Worm (Caenorhabditis elegans) whole organism, young adult: ENCODE results near the gene ubh-2.

Experiments
- F10E7.11 ChIP-seq: sonication (generic microtip); optimal IDR thresholded peaks from 2 replicates; lab custom pipeline; 2017; ENCODE audit warnings: mild to moderate bottlenecking, missing genetic modification characterization, moderate library complexity, missing compliant biosample characterization
- ama-1 ChIP-seq, 3 experiments: fragments of 150-350 bp in 1 of 3; sonication (generic microtip) in 2 of 3; optimal IDR thresholded peaks; 2 replicates each; lab custom pipeline; 2014 to 2018; ENCODE audit warnings: missing biosample characterization in 2 of 3, missing genetic modification characterization in 2 of 3, missing genetic modification reagents in 2 of 3
- ceh-79 ChIP-seq: sonication (generic microtip); optimal IDR thresholded peaks from 2 replicates; lab custom pipeline; 2017; ENCODE audit warnings: mild to moderate bottlenecking, missing genetic modification characterization, missing compliant biosample characterization
- hlh-26 ChIP-seq: fragments of 200-800 bp; sonication (Bioruptor generic); conservative IDR thresholded peaks from 2 replicates; pipeline ENCODE4 v1.3.6; 2022; ENCODE audit warnings: missing genetic modification reagents, missing genetic modification characterization, missing compliant biosample characterization
- mel-28 ChIP-seq: sonication (generic microtip); optimal IDR thresholded peaks from 2 replicates; lab custom pipeline; 2016; ENCODE audit warnings: borderline replicate concordance, mild to moderate bottlenecking, missing genetic modification characterization, missing compliant biosample characterization
- mxl-1 ChIP-seq: sonication (generic microtip); optimal IDR thresholded peaks from 2 replicates; lab custom pipeline; 2016; ENCODE audit warnings: missing genetic modification characterization, missing compliant biosample characterization
- nfya-2 ChIP-seq: fragments of 200-800 bp; sonication (Bioruptor generic); IDR thresholded peaks from 2 replicates; pipeline ENCODE4 v1.3.6; 2022; ENCODE audit warnings: missing genetic modification reagents, missing genetic modification characterization, missing compliant biosample characterization
- nhr-90 ChIP-seq: sonication (generic microtip); optimal IDR thresholded peaks from 2 replicates; lab custom pipeline; 2016; ENCODE audit warnings: missing genotype, mild to moderate bottlenecking, missing genetic modification characterization, missing compliant biosample characterization
- pha-4 ChIP-seq: fragments of 150-350 bp; sonication (generic microtip); optimal IDR thresholded peaks from 2 replicates; lab custom pipeline; 2014; ENCODE audit warnings: missing biosample characterization, missing genetic modification reagents, missing genetic modification characterization
- snpc-4 ChIP-seq, 5 experiments: fragments of 150-350 bp in 1 of 5; sonication (generic microtip) in 4 of 5; optimal IDR thresholded peaks; 2 replicates each; lab custom pipeline; 2014 to 2018; ENCODE audit warnings: missing genetic modification characterization in 5 of 5, missing biosample characterization in 3 of 5, antibody characterized with exemption in 2 of 5, mild to moderate bottlenecking in 2 of 5, missing compliant biosample characterization in 2 of 5, missing genotype in 2 of 5, moderate library complexity in 2 of 5, missing genetic modification reagents in 1 of 5
- xnd-1 ChIP-seq: sonication (generic microtip); optimal IDR thresholded peaks from 2 replicates; lab custom pipeline; 2016; ENCODE audit warnings: missing genotype, missing genetic modification reagents, missing genetic modification characterization, missing compliant biosample characterization

DNA sequence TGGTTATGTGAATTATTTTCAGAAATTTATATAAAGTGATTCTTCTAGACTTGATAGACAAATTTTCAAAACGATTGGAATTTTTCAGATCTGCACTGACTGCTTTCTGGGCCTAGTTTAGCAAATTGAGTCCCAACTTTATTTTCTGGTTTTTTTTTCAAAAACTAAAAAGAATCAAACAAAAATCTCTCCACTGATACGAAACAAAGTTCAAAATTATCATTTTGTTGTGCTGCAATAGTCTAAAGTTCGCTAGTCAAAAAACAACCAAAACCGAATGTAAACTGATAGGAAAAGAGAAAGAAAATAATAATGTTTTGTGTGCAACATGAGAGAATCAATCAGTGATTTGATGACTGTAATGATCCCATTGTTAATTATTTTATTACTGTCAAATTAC lies 40.3 kb upstream of the ubh-2 start, which contains the start of gene lipl-4:
- TF ChIP-seq ceh-79 (no peak), hlh-26 (GFP tag; lab: Robert Waterston, UW) (no peak), ama-1 (optimal IDR thresholded peaks at IDR 0.05; lab: Kevin White, UChicago) (no peak), ama-1 (GFP tag; optimal IDR thresholded peaks at IDR 0.05; lab: Kevin White, UChicago) (no peak), F10E7.11 (tag; lab: Kevin White, UChicago) (no peak), xnd-1 (tag; lab: Kevin White, UChicago) (no peak), nfya-2 (GFP tag; lab: Robert Waterston, UW) (no peak), mel-28 (no peak), pha-4 (no peak), mxl-1 (tag; lab: Kevin White, UChicago) (no peak), nhr-90 (tag; lab: Kevin White, UChicago) (no peak), snpc-4 (GFP tag; optimal IDR thresholded peaks at IDR 0.05; lab: Kevin White, UChicago) (no peak), snpc-4 (tag; optimal IDR thresholded peaks at IDR 0.05; lab: Kevin White, UChicago) (no peak)
